Worm (Caenorhabditis elegans): ENCODE results near the gene C33F10.11.

Gene C33F10.11

ce11 chrII:4882498-4882897 lies 47.8 kb upstream of the C33F10.11 start:
- TF ChIP-seq hrde-1 (tag; optimal IDR thresholded peaks at IDR 0.05; ENCODE audit: borderline replicate concordance) (no peak), pha-4 (tag; optimal IDR thresholded peaks at IDR 0.05) (no peak), F57A8.1 (GFP tag; optimal IDR thresholded peaks at IDR 0.05) (no peak), ets-4 (GFP tag; optimal IDR thresholded peaks at IDR 0.05) (no peak), ceh-79 (tag; optimal IDR thresholded peaks at IDR 0.05) (no peak), ceh-40 (GFP tag; IDR thresholded peaks at IDR 0.05) (no peak), Y67H2A.10 (GFP tag; conservative IDR thresholded peaks at IDR 0.05) (no peak), nhr-27 (tag; optimal IDR thresholded peaks at IDR 0.05) (no peak), lin-54 (GFP tag; optimal IDR thresholded peaks at IDR 0.05) (no peak), K12H6.12 (tag; optimal IDR thresholded peaks at IDR 0.05) (no peak), rec-8 (tag; optimal IDR thresholded peaks at IDR 0.05) (no peak), him-1 (tag; optimal IDR thresholded peaks at IDR 0.05) (no peak), tbx-9 (tag; optimal IDR thresholded peaks at IDR 0.05; ENCODE audit: borderline replicate concordance) (no peak), snpc-3.4 (tag; optimal IDR thresholded peaks at IDR 0.05) (no peak), F55B11.4 (tag; optimal IDR thresholded peaks at IDR 0.05; ENCODE audit: borderline replicate concordance, insufficient read depth) (no peak), F23B12.7 (tag; optimal IDR thresholded peaks at IDR 0.05; ENCODE audit: insufficient read depth) (no peak), efl-1 (GFP tag; optimal IDR thresholded peaks at IDR 0.05) (no peak), ztf-28 (GFP tag; IDR thresholded peaks at IDR 0.05) (no peak)

ce11 chrII:4881727-4882126 lies 47.1 kb upstream of the C33F10.11 start, which contains the start of gene gst-7:
Gene gst-7, plus strand, starts transcription at chrII:4882062.
- peak; percentile 41 for TF ChIP-seq tbp1 (GFP tag; optimal IDR thresholded peaks at IDR 0.05)
- no peak for TF ChIP-seq ztf-6 (GFP tag; IDR thresholded peaks at IDR 0.05)
- TF ChIP-seq mes-4 (tag; optimal IDR thresholded peaks at IDR 0.05): no peak
- TF ChIP-seq lsy-27 (tag; optimal IDR thresholded peaks at IDR 0.05; ENCODE audit: borderline replicate concordance, insufficient read depth): no peak
- no peak for TF ChIP-seq lir-1 (GFP tag; conservative IDR thresholded peaks at IDR 0.05)
- TF ChIP-seq lin-54 (GFP tag; optimal IDR thresholded peaks at IDR 0.05): peak; percentile 18
- TF ChIP-seq lin-35 (GFP tag; optimal IDR thresholded peaks at IDR 0.05): no peak
- TF ChIP-seq lag-1 (GFP tag; IDR thresholded peaks at IDR 0.05): no peak
- TF ChIP-seq F55B11.4 (tag; optimal IDR thresholded peaks at IDR 0.05; ENCODE audit: borderline replicate concordance, insufficient read depth): no peak
- peak; percentile 35; the same call in 1 of the 2 replicates for TF ChIP-seq madf-8 (GFP tag; conservative IDR thresholded peaks at IDR 0.05)
- peak; percentile 58 for TF ChIP-seq nhr-80 (tag; optimal IDR thresholded peaks at IDR 0.05)
- TF ChIP-seq dox-1 (GFP tag; IDR thresholded peaks at IDR 0.05): 0 out of 2 replicates have a peak, but pooled peaks have one; percentile 7
- peak; percentile 48 for TF ChIP-seq dpl-1 (GFP tag; optimal IDR thresholded peaks at IDR 0.05)
- no peak for TF ChIP-seq B0019.2 (GFP tag; conservative IDR thresholded peaks at IDR 0.05)
- no peak for TF ChIP-seq F39B2.1 (GFP tag; IDR thresholded peaks at IDR 0.05)
- no peak for TF ChIP-seq die-1 (tag; optimal IDR thresholded peaks at IDR 0.05)
- TF ChIP-seq tlf-1 (GFP tag; optimal IDR thresholded peaks at IDR 0.05): no peak
- peak; percentile 38 for TF ChIP-seq ceh-27 (GFP tag; optimal IDR thresholded peaks at IDR 0.05)
- no peak for TF ChIP-seq ceh-79 (tag; optimal IDR thresholded peaks at IDR 0.05)
- TF ChIP-seq lin-40 (tag; optimal IDR thresholded peaks at IDR 0.05): peak; percentile 28
- no peak for TF ChIP-seq F52B5.7 (tag; optimal IDR thresholded peaks at IDR 0.05)
- peak; percentile 10 for TF ChIP-seq lsl-1 (GFP tag; optimal IDR thresholded peaks at IDR 0.05)
- TF ChIP-seq ztf-18 (tag; optimal IDR thresholded peaks at IDR 0.05): no peak
- TF ChIP-seq ceh-58 (GFP tag; IDR thresholded peaks at IDR 0.05): no peak
- TF ChIP-seq F23B12.7 (tag; optimal IDR thresholded peaks at IDR 0.05; ENCODE audit: insufficient read depth): no peak
- no peak for TF ChIP-seq zim-3 (tag; optimal IDR thresholded peaks at IDR 0.05)
- no peak for TF ChIP-seq atf-7 (tag; optimal IDR thresholded peaks at IDR 0.05)
- no peak for TF ChIP-seq ceh-100 (GFP tag; IDR thresholded peaks at IDR 0.05)
- TF ChIP-seq madf-6 (GFP tag; IDR thresholded peaks at IDR 0.05): peak; percentile 72
- TF ChIP-seq efl-1 (GFP tag; optimal IDR thresholded peaks at IDR 0.05): peak; percentile 68
- TF ChIP-seq bed-2 (GFP tag; IDR thresholded peaks at IDR 0.05): no peak
- no peak for TF ChIP-seq pbrm-1 (GFP tag; IDR thresholded peaks at IDR 0.05)
- TF ChIP-seq mel-28 (tag; optimal IDR thresholded peaks at IDR 0.05; ENCODE audit: borderline replicate concordance): no peak
- 0 out of 2 replicates have a peak, but pooled peaks have one; percentile 32 for TF ChIP-seq nfyb-1 (GFP tag; IDR thresholded peaks at IDR 0.05)
